Worm (Caenorhabditis elegans): Measurements from ENCODE around the gene F59A6.13.

Gene F59A6.13

DNA sequence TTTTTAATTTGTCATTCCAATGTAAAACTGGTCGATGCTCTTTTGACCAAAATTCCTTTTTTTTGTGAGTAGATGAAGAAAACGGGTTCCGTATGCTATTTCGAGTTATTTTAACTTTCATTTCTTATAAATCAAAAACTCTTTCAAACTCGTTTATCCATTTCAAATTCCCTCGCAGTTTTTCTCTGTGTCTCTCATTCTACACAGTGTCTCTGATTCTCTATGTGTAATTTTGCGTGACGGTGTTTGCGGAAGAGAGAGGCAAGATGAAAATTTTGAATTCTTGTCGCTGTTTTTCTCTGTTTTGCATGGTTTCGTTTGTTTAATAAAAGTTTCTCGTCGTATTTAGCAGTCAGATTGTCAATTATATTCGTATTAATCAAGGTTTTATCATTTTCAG is 23.5 kb upstream of the F59A6.13 start, which contains the start of gene citk-2 (continued):
- TF ChIP-seq F49E8.2 (tag; optimal IDR thresholded peaks at IDR 0.05; ENCODE audit: insufficient read depth) = no peak
- TF ChIP-seq ccch-3 (GFP tag; optimal IDR thresholded peaks at IDR 0.05) = no peak
- TF ChIP-seq hmg-20 (GFP tag; IDR thresholded peaks at IDR 0.05) = no peak
- no peak for TF ChIP-seq nhr-27 (tag; optimal IDR thresholded peaks at IDR 0.05)
- no peak for TF ChIP-seq F57C9.4 (tag; optimal IDR thresholded peaks at IDR 0.05)
- TF ChIP-seq ztf-18 (tag; optimal IDR thresholded peaks at IDR 0.05) = peak; percentile 5
- no peak for TF ChIP-seq cebp-1 (GFP tag; IDR thresholded peaks at IDR 0.05)
- no peak for TF ChIP-seq cebp-1 (tag; optimal IDR thresholded peaks at IDR 0.05)
- TF ChIP-seq F37B4.10 (GFP tag; IDR thresholded peaks at IDR 0.05) = no peak
- TF ChIP-seq atf-7 (tag; optimal IDR thresholded peaks at IDR 0.05) = no peak
- no peak for TF ChIP-seq repo-1 (tag; optimal IDR thresholded peaks at IDR 0.05)
- TF ChIP-seq F55B11.4 (tag; optimal IDR thresholded peaks at IDR 0.05; ENCODE audit: borderline replicate concordance, insufficient read depth) = no peak
- TF ChIP-seq Y79H2A.3 (GFP tag; conservative IDR thresholded peaks at IDR 0.05) = no peak
- TF ChIP-seq madf-8 (GFP tag; conservative IDR thresholded peaks at IDR 0.05) = no peak
- no peak for TF ChIP-seq nhr-80 (tag; optimal IDR thresholded peaks at IDR 0.05)
- TF ChIP-seq snpc-4 (GFP tag; optimal IDR thresholded peaks at IDR 0.05) = no peak
- peak in 1 of 4 experiments; percentile 46 for TF ChIP-seq snpc-4 (tag; optimal IDR thresholded peaks at IDR 0.05)
- peak; percentile 73 for TF ChIP-seq ceh-100 (GFP tag; IDR thresholded peaks at IDR 0.05)
- TF ChIP-seq rpc-1 (optimal IDR thresholded peaks at IDR 0.05) = no peak
- TF ChIP-seq rpc-1 (tag; optimal IDR thresholded peaks at IDR 0.05) = no peak
- no peak for TF ChIP-seq D2030.7 (GFP tag; IDR thresholded peaks at IDR 0.05)
- 0 out of 2 replicates have a peak, but pooled peaks have one; percentile 50 for TF ChIP-seq C06A6.2 (GFP tag; conservative IDR thresholded peaks at IDR 0.05)
- no peak for TF ChIP-seq F39B2.1 (GFP tag; IDR thresholded peaks at IDR 0.05)
- no peak for TF ChIP-seq xnd-1 (tag; optimal IDR thresholded peaks at IDR 0.05)
- TF ChIP-seq unc-62 (GFP tag; optimal IDR thresholded peaks at IDR 0.05) = no peak
- TF ChIP-seq madf-3 (GFP tag; IDR thresholded peaks at IDR 0.05) = no peak
- TF ChIP-seq snpc-3.4 (tag; optimal IDR thresholded peaks at IDR 0.05) = peak; percentile 55
- no peak for TF ChIP-seq let-607 (tag; optimal IDR thresholded peaks at IDR 0.05)
- no peak for TF ChIP-seq hrde-1 (tag; optimal IDR thresholded peaks at IDR 0.05; ENCODE audit: borderline replicate concordance)
- no peak for TF ChIP-seq bed-1 (GFP tag; IDR thresholded peaks at IDR 0.05)
- peak; percentile 79 for TF ChIP-seq mcd-1 (GFP tag; IDR thresholded peaks at IDR 0.05)
- TF ChIP-seq mes-4 (tag; optimal IDR thresholded peaks at IDR 0.05) = no peak
- no peak for TF ChIP-seq akir-1 (GFP tag; optimal IDR thresholded peaks at IDR 0.05)
- TF ChIP-seq nfya-2 (GFP tag; IDR thresholded peaks at IDR 0.05) = no peak
- TF ChIP-seq egl-44 (GFP tag; IDR thresholded peaks at IDR 0.05) = no peak
- peak; percentile 90 for TF ChIP-seq pha-4 (tag; optimal IDR thresholded peaks at IDR 0.05)
- TF ChIP-seq snpc-1.1 (tag; optimal IDR thresholded peaks at IDR 0.05; ENCODE audit: insufficient read depth) = peak; percentile 41
- TF ChIP-seq dpl-1 (GFP tag; optimal IDR thresholded peaks at IDR 0.05) = peak; percentile 95
- no peak for TF ChIP-seq him-1 (tag; optimal IDR thresholded peaks at IDR 0.05)
- TF ChIP-seq F52B5.7 (tag; optimal IDR thresholded peaks at IDR 0.05) = no peak
- TF ChIP-seq ceh-79 (tag; optimal IDR thresholded peaks at IDR 0.05) = no peak
- TF ChIP-seq ztf-26 (tag; optimal IDR thresholded peaks at IDR 0.05) = peak; percentile 4
- peak; percentile 30; the same call in 1 of the 2 replicates for TF ChIP-seq dox-1 (GFP tag; IDR thresholded peaks at IDR 0.05)
- 0 out of 2 replicates have a peak, but pooled peaks have one; percentile 13 for TF ChIP-seq egl-18 (GFP tag; IDR thresholded peaks at IDR 0.05)
- no peak for TF ChIP-seq lir-1 (GFP tag; conservative IDR thresholded peaks at IDR 0.05)
- TF ChIP-seq ztf-6 (GFP tag; IDR thresholded peaks at IDR 0.05) = no peak
- no peak for TF ChIP-seq lin-26 (GFP tag; IDR thresholded peaks at IDR 0.05)
- no peak for TF ChIP-seq sdz-38 (tag; optimal IDR thresholded peaks at IDR 0.05)
- no peak for TF ChIP-seq nfya-1 (tag; optimal IDR thresholded peaks at IDR 0.05; ENCODE audit: borderline replicate concordance, insufficient read depth)
- no peak for TF ChIP-seq ceh-58 (GFP tag; IDR thresholded peaks at IDR 0.05)
